Fruit fly (Drosophila melanogaster) whole organism, embryonic: ENCODE measurements around the gene Sfp38D.

Experiments used
- Bteb2 ChIP-seq: fragments of 200-800 bp; sonication (Bioruptor generic); optimal IDR thresholded peaks from 2 replicates; lab custom pipeline; 2016; ENCODE audit warnings: missing biosample characterization, missing genetic modification characterization
- CG10321 ChIP-seq: fragments of 200-800 bp; sonication (Bioruptor generic); IDR thresholded peaks from 2 replicates; pipeline ENCODE4 v1.3.6; 2022; ENCODE audit warnings: missing biosample characterization, missing genetic modification characterization
- CG12236 ChIP-seq: fragments of 200-800 bp; sonication (Bioruptor generic); optimal IDR thresholded peaks from 2 replicates; lab custom pipeline; 2016; ENCODE audit warnings: missing biosample characterization, missing genetic modification characterization
- CG13894 ChIP-seq: fragments of 200-800 bp; sonication (Bioruptor generic); optimal IDR thresholded peaks from 3 replicates; lab custom pipeline; 2018; ENCODE audit warnings: missing biosample characterization, mild to moderate bottlenecking, missing genetic modification characterization, moderate library complexity
- CG14965 ChIP-seq: fragments of 200-800 bp; sonication (Bioruptor generic); optimal IDR thresholded peaks from 2 replicates; lab custom pipeline; 2016; ENCODE audit warnings: missing biosample characterization, missing genetic modification characterization, borderline replicate concordance
- CG15073 ChIP-seq: fragments of 200-800 bp; sonication (Bioruptor generic); optimal IDR thresholded peaks from 2 replicates; lab custom pipeline; 2016; ENCODE audit warnings: missing biosample characterization, missing genetic modification characterization
- CG17186 ChIP-seq: fragments of 200-800 bp; sonication (Bioruptor generic); optimal IDR thresholded peaks from 3 replicates; lab custom pipeline; 2017; ENCODE audit warnings: missing biosample characterization, missing genetic modification reagents, missing genetic modification characterization
- CG18011 ChIP-seq: fragments of 200-800 bp; sonication (Bioruptor generic); optimal IDR thresholded peaks from 2 replicates; lab custom pipeline; 2017; ENCODE audit warnings: missing biosample characterization, missing genetic modification characterization, mild to moderate bottlenecking, moderate library complexity, missing genotype
- CG2116 ChIP-seq: fragments of 200-800 bp; sonication (Bioruptor generic); optimal IDR thresholded peaks from 3 replicates; lab custom pipeline; 2018; ENCODE audit warnings: missing biosample characterization, mild to moderate bottlenecking, missing genetic modification characterization
- CG2889 ChIP-seq: fragments of 200-800 bp; sonication (Bioruptor generic); IDR thresholded peaks from 3 replicates; pipeline ENCODE4 v1.3.6; 2022; ENCODE audit warnings: missing biosample characterization, missing genetic modification characterization
- CG7271 ChIP-seq: fragments of 200-800 bp; sonication (Bioruptor generic); optimal IDR thresholded peaks from 2 replicates; lab custom pipeline; 2018; ENCODE audit warnings: missing biosample characterization, mild to moderate bottlenecking, missing genetic modification characterization, moderate library complexity
- CG8290 ChIP-seq, 3 experiments: fragments of 200-800 bp; sonication (Bioruptor generic); optimal IDR thresholded peaks; 2 replicates each; lab custom pipeline; 2016 to 2019; ENCODE audit warnings: missing biosample characterization in 3 of 3, missing genetic modification characterization in 3 of 3, mild to moderate bottlenecking in 2 of 3, moderate library complexity in 1 of 3
- CG8359 ChIP-seq: fragments of 200-800 bp; sonication (Bioruptor generic); optimal IDR thresholded peaks from 2 replicates; lab custom pipeline; 2017; ENCODE audit warnings: missing biosample characterization, mild to moderate bottlenecking, missing genetic modification characterization, borderline replicate concordance
- CG9215 ChIP-seq: fragments of 200-800 bp; sonication (Bioruptor generic); IDR thresholded peaks from 2 replicates; pipeline ENCODE4 v1.3.6; 2022; ENCODE audit warnings: missing biosample characterization, missing genetic modification characterization
- CG9437 ChIP-seq: fragments of 200-800 bp; sonication (Bioruptor generic); optimal IDR thresholded peaks from 2 replicates; lab custom pipeline; 2018; ENCODE audit warnings: missing biosample characterization, mild to moderate bottlenecking, missing genetic modification characterization
- CG9797 ChIP-seq: fragments of 200-800 bp; sonication (Bioruptor generic); optimal IDR thresholded peaks from 3 replicates; lab custom pipeline; 2018; ENCODE audit warnings: missing biosample characterization, mild to moderate bottlenecking, missing genetic modification characterization
- CG9932 ChIP-seq: fragments of 200-800 bp; sonication (Bioruptor generic); IDR thresholded peaks from 2 replicates; pipeline ENCODE4 v1.3.6; 2022; ENCODE audit warnings: missing biosample characterization, missing genetic modification characterization
- Dad ChIP-seq: fragments of 200-800 bp; sonication (Bioruptor generic); optimal IDR thresholded peaks from 3 replicates; lab custom pipeline; 2016; ENCODE audit warnings: missing biosample characterization, missing genetic modification characterization
- Deaf1 ChIP-seq: fragments of 200-800 bp; optimal IDR thresholded peaks from 3 replicates; lab custom pipeline; 2019; ENCODE audit warnings: missing biosample characterization, mild to moderate bottlenecking, missing genetic modification characterization, moderate library complexity
- Eip74EF ChIP-seq, 2 experiments: fragments of 200-800 bp in 1 of 2; fragments of >200 bp in 1 of 2; sonication (Bioruptor generic) in 1 of 2; optimal IDR thresholded peaks; 2 replicates each; lab custom pipeline; 2017 to 2019; ENCODE audit warnings: missing biosample characterization in 2 of 2, missing genetic modification characterization in 2 of 2, mild to moderate bottlenecking in 1 of 2, moderate library complexity in 1 of 2
- GATAe ChIP-seq: fragments of 200-800 bp; sonication (Bioruptor generic); conservative IDR thresholded peaks from 2 replicates; pipeline ENCODE4 v1.3.6; 2022; ENCODE audit warnings: missing biosample characterization, missing genetic modification characterization
- Med ChIP-seq: fragments of 200-800 bp; sonication (Bioruptor generic); peaks from one replicate; lab custom pipeline; 2016; ENCODE audit warnings: missing biosample characterization, missing genetic modification characterization, mild to moderate bottlenecking, inconsistent platforms, moderate library complexity
- Poxn ChIP-seq: fragments of 200-800 bp; sonication (Bioruptor generic); IDR thresholded peaks from 2 replicates; pipeline ENCODE4 v1.3.6; 2022; ENCODE audit warnings: missing biosample characterization, missing genetic modification characterization
- Ptx1 ChIP-seq: fragments of 200-800 bp; sonication (Bioruptor generic); IDR thresholded peaks from 2 replicates; pipeline ENCODE4 v1.3.6; 2022; ENCODE audit warnings: missing biosample characterization, missing genetic modification characterization
- Sox100B ChIP-seq: fragments of 200-800 bp; sonication (Bioruptor generic); optimal IDR thresholded peaks from 3 replicates; lab custom pipeline; 2018; ENCODE audit warnings: missing biosample characterization, mild to moderate bottlenecking, missing genetic modification characterization
- Sry-δ ChIP-seq: fragments of 200-800 bp; sonication (Bioruptor generic); optimal IDR thresholded peaks from 2 replicates; lab custom pipeline; 2016; ENCODE audit warnings: missing biosample characterization, missing genetic modification characterization
- Tbp ChIP-seq: fragments of >200 bp; optimal IDR thresholded peaks from 2 replicates; lab custom pipeline; 2018; ENCODE audit warnings: missing biosample characterization, missing genetic modification characterization
- Usf ChIP-seq: fragments of 200-800 bp; sonication (Bioruptor generic); optimal IDR thresholded peaks from 2 replicates; lab custom pipeline; 2017; ENCODE audit warnings: missing genotype, missing biosample characterization, missing genetic modification characterization
- Xbp1 ChIP-seq: fragments of 200-800 bp; sonication (Bioruptor generic); optimal IDR thresholded peaks from 3 replicates; lab custom pipeline; 2016; ENCODE audit warnings: missing biosample characterization, mild to moderate bottlenecking, missing genetic modification characterization
- abd-A ChIP-seq: fragments of 200-800 bp; sonication (Bioruptor generic); optimal IDR thresholded peaks from 3 replicates; lab custom pipeline; 2019; ENCODE audit warnings: missing biosample characterization, mild to moderate bottlenecking, missing genetic modification characterization, moderate library complexity
- al ChIP-seq: fragments of 200-800 bp; sonication (Bioruptor generic); IDR thresholded peaks from 2 replicates; pipeline ENCODE4 v1.3.6; 2022; ENCODE audit warnings: missing biosample characterization, missing genetic modification characterization
- cas ChIP-seq: fragments of 200-800 bp; sonication (Bioruptor generic); IDR thresholded peaks from 2 replicates; pipeline ENCODE4 v1.3.6; 2022; ENCODE audit warnings: missing biosample characterization, missing genetic modification characterization
- caup ChIP-seq: fragments of 200-800 bp; sonication (Bioruptor generic); optimal IDR thresholded peaks from 3 replicates; lab custom pipeline; 2017; ENCODE audit warnings: missing biosample characterization, mild to moderate bottlenecking, missing genetic modification characterization, moderate library complexity; ENCODE audit not compliant: severe bottlenecking
- chm ChIP-seq: fragments of 200-800 bp; sonication (Bioruptor generic); IDR thresholded peaks from 2 replicates; pipeline ENCODE4 v1.3.6; 2022; ENCODE audit warnings: missing biosample characterization, missing genetic modification characterization
- chn ChIP-seq: fragments of 200-800 bp; sonication (Bioruptor generic); optimal IDR thresholded peaks from 2 replicates; lab custom pipeline; 2016; ENCODE audit warnings: missing biosample characterization, missing genetic modification characterization
- da ChIP-seq: fragments of 200-800 bp; sonication (Bioruptor generic); optimal IDR thresholded peaks from 2 replicates; lab custom pipeline; 2016; ENCODE audit warnings: missing biosample characterization, missing genetic modification characterization
- dan ChIP-seq: fragments of 200-800 bp; sonication (Bioruptor generic); IDR thresholded peaks from 2 replicates; pipeline ENCODE4 v1.3.6; 2022; ENCODE audit warnings: missing biosample characterization, missing genetic modification characterization
- dimm ChIP-seq: fragments of 200-800 bp; sonication (Bioruptor generic); IDR thresholded peaks from 2 replicates; pipeline ENCODE4 v1.3.6; 2022; ENCODE audit warnings: missing biosample characterization, missing genetic modification characterization
- dysf ChIP-seq: fragments of 200-800 bp; sonication (Bioruptor generic); IDR thresholded peaks from 3 replicates; pipeline ENCODE4 v1.3.6; 2022; ENCODE audit warnings: missing biosample characterization, missing genetic modification characterization
- en ChIP-seq: fragments of 200-800 bp; sonication (Bioruptor generic); optimal IDR thresholded peaks from 2 replicates; lab custom pipeline; 2016; ENCODE audit warnings: missing biosample characterization, missing genetic modification characterization
- exex ChIP-seq: fragments of 200-800 bp; sonication (Bioruptor generic); optimal IDR thresholded peaks from 4 replicates; lab custom pipeline; 2018; ENCODE audit warnings: missing biosample characterization, mild to moderate bottlenecking, missing genetic modification characterization, moderate library complexity
- grau ChIP-seq: fragments of 200-800 bp; optimal IDR thresholded peaks from 3 replicates; lab custom pipeline; 2019; ENCODE audit warnings: missing biosample characterization, mild to moderate bottlenecking, missing genetic modification characterization, moderate library complexity
- hb ChIP-seq: fragments of 200-800 bp; sonication (Bioruptor generic); IDR thresholded peaks from 3 replicates; pipeline ENCODE4 v1.3.6; 2022; ENCODE audit warnings: missing biosample characterization, missing genetic modification characterization; ENCODE audit not compliant: partially characterized antibody
- ind ChIP-seq: fragments of 200-800 bp; sonication (Bioruptor generic); optimal IDR thresholded peaks from 3 replicates; lab custom pipeline; 2016; ENCODE audit warnings: missing biosample characterization, missing genetic modification characterization
- kah ChIP-seq: fragments of 200-800 bp; sonication (Bioruptor generic); optimal IDR thresholded peaks from 2 replicates; lab custom pipeline; 2018; ENCODE audit warnings: missing biosample characterization, mild to moderate bottlenecking, missing genetic modification characterization
- otp ChIP-seq: fragments of 200-800 bp; sonication (Bioruptor generic); IDR thresholded peaks from 3 replicates; pipeline ENCODE4, ENCODE4 v1.3.6; 2022; ENCODE audit warnings: missing biosample characterization, missing genetic modification characterization
- p53 ChIP-seq: fragments of 200-800 bp; sonication (Bioruptor generic); optimal IDR thresholded peaks from 2 replicates; lab custom pipeline; 2016; ENCODE audit warnings: missing biosample characterization, missing genetic modification characterization
- psq ChIP-seq: fragments of 200-800 bp; sonication (Bioruptor generic); optimal IDR thresholded peaks from 2 replicates; lab custom pipeline; 2017; ENCODE audit warnings: missing biosample characterization, missing genetic modification characterization
- pum ChIP-seq: fragments of 200-800 bp; sonication (Bioruptor generic); optimal IDR thresholded peaks from 2 replicates; lab custom pipeline; 2016; ENCODE audit warnings: missing biosample characterization, missing genetic modification characterization
- row ChIP-seq: fragments of 200-800 bp; sonication (Bioruptor generic); IDR thresholded peaks from 3 replicates; pipeline ENCODE4 v1.3.6; 2022; ENCODE audit warnings: missing biosample characterization, missing genetic modification characterization
- sens ChIP-seq: fragments of 200-800 bp; sonication (Bioruptor generic); peaks from one replicate; lab custom pipeline; 2016; ENCODE audit warnings: missing biosample characterization, missing genetic modification characterization
- ttk ChIP-seq: fragments of 200-800 bp; sonication (Bioruptor generic); IDR thresholded peaks from 2 replicates; pipeline ENCODE4 v2.1.2; 2022; ENCODE audit warnings: missing biosample characterization, missing genetic modification characterization

Gene Sfp38D

dm6 chr2L:20597744-20598143 is 43.0 kb upstream of the Sfp38D start (continued):
- TF ChIP-seq hb (GFP tag; lab: Robert Waterston, UW) (no peak), sens (peak; percentile 62), p53 (no peak), Xbp1 (GFP tag; lab: Kevin White, UChicago) (peak; percentile 7), Eip74EF (GFP tag; optimal IDR thresholded peaks at IDR 0.05; lab: Kevin White, UChicago) (no peak), CG8359 (no peak), grau (tag; lab: Kevin White, UChicago) (peak; percentile 16), psq (GFP tag; lab: Kevin White, UChicago) (no peak), CG12236 (GFP tag; lab: Kevin White, UChicago) (no peak), dan (GFP tag; lab: Robert Waterston, UW) (no peak), caup (GFP tag; lab: Kevin White, UChicago) (no peak), cas (GFP tag; lab: Robert Waterston, UW) (no peak), CG15073 (GFP tag; lab: Kevin White, UChicago) (no peak), GATAe (GFP tag; lab: Robert Waterston, UW) (no peak), pum (no peak), da (no peak), dysf (GFP tag; lab: Robert Waterston, UW) (0 out of 3 replicates have a peak, but pooled peaks have one; percentile 11), Poxn (GFP tag; lab: Robert Waterston, UW) (no peak), CG9797 (no peak), CG9437 (GFP tag; lab: Kevin White, UChicago) (no peak), Sox100B (GFP tag; lab: Kevin White, UChicago) (no peak), dimm (no peak), Deaf1 (no peak), Ptx1 (0 out of 2 replicates have a peak, but pooled peaks have one; percentile 16), CG2116 (no peak), CG8290 (GFP tag; optimal IDR thresholded peaks at IDR 0.05; lab: Kevin White, UChicago) (no peak), CG8290 (tag; optimal IDR thresholded peaks at IDR 0.05; lab: Kevin White, UChicago) (peak in 1 of 2 experiments; percentile 37), Tbp (GFP tag; lab: Kevin White, UChicago) (no peak), chm (GFP tag; lab: Robert Waterston, UW) (no peak), Dad (no peak), ind (no peak), otp (no peak)

DNA sequence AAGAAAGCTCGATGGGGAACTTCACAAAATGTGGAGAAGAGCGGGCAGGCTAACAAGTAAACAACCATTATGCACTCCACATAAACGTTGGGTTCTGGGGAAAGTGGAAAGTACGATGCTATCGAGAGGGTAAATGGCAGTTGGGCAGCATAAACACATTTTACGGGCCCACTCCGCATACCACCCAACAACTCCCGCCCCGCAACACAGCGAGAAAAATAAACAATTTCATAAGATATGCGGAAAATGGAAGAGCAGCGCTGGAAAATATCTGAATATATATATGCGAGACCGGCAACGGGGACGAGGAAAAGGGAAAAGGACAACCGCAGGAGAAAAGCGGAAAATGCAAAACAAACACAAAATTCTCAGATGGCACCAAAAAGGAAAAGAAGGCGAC is 39.4 kb upstream of the Sfp38D start:
- TF ChIP-seq row (GFP tag; lab: Robert Waterston, UW) (0 out of 3 replicates have a peak, but pooled peaks have one; percentile 21), CG18011 (GFP tag; lab: Kevin White, UChicago) (no peak), abd-A (tag; lab: Kevin White, UChicago) (peak; percentile 72), CG9932 (0 out of 2 replicates have a peak, but pooled peaks have one; percentile 14), CG9215 (GFP tag; lab: Robert Waterston, UW) (0 out of 2 replicates have a peak, but pooled peaks have one; percentile 5), CG7271 (tag; lab: Kevin White, UChicago) (no peak), Med (GFP tag; lab: Kevin White, UChicago) (peak; percentile 6), CG13894 (tag; lab: Kevin White, UChicago) (peak; percentile 59)

- no peak for TF ChIP-seq en (GFP tag; lab: Kevin White, UChicago)
- TF ChIP-seq CG17186 (GFP tag; lab: Kevin White, UChicago): no peak
- TF ChIP-seq CG2889 (GFP tag; lab: Robert Waterston, UW): no peak
- no peak for TF ChIP-seq ttk (GFP tag; lab: Robert Waterston, UW)
- TF ChIP-seq CG14965 (GFP tag; lab: Kevin White, UChicago): no peak
- no peak for TF ChIP-seq Bteb2 (GFP tag; lab: Kevin White, UChicago)
- TF ChIP-seq exex (tag; lab: Kevin White, UChicago): no peak
- TF ChIP-seq chn (GFP tag; lab: Kevin White, UChicago): no peak
- TF ChIP-seq Sry-δ (GFP tag; lab: Kevin White, UChicago): no peak
- TF ChIP-seq CG10321 (GFP tag; lab: Robert Waterston, UW): no peak
- TF ChIP-seq Usf (GFP tag; lab: Kevin White, UChicago): no peak
- no peak for TF ChIP-seq kah
- no peak for TF ChIP-seq al
Measured at dm6 chr2L:20604096-20604495, 36.6 kb upstream of the Sfp38D start, which contains the start of gene CG31677. Gene CG31677, minus strand, starts transcription at chr2L:20604196.
